Fruit fly (Drosophila melanogaster) ovary, adult (tissue): ENCODE measurements around the gene Npc2f.

Source experiments
- CG17801 ChIP-seq: fragments of 200-800 bp; optimal IDR thresholded peaks from 2 replicates; lab custom pipeline; 2019; ENCODE audit warnings: missing biosample characterization, mild to moderate bottlenecking, missing genetic modification characterization, moderate library complexity; ENCODE audit not compliant: partially characterized antibody

Gene Npc2f

DNA sequence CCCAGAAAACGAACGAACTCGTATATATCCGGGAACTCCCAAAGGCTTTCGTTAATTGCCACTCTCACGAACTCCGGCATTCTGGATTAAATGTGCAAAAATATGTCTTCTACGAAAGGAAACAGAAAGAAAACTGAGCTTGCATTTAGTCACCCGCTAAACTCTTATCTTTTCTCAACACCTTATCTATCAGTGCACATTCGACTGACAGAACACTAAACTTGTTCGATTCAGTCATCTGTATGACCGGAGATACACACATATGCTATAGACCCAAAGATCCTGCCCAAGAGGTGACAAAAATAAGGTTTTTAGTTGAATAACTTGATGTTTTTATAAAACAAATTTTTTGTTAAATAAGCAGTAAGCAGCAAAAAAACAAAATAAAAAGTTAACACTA lies 12.4 kb downstream of the Npc2f start, which contains the start of gene p38c:
TSS of gene p38c (minus strand) at position 101 of the 400 bp plus-strand sequence.
- no peak for TF ChIP-seq CG17801 (GFP tag; lab: Kevin White, UChicago)

DNA sequence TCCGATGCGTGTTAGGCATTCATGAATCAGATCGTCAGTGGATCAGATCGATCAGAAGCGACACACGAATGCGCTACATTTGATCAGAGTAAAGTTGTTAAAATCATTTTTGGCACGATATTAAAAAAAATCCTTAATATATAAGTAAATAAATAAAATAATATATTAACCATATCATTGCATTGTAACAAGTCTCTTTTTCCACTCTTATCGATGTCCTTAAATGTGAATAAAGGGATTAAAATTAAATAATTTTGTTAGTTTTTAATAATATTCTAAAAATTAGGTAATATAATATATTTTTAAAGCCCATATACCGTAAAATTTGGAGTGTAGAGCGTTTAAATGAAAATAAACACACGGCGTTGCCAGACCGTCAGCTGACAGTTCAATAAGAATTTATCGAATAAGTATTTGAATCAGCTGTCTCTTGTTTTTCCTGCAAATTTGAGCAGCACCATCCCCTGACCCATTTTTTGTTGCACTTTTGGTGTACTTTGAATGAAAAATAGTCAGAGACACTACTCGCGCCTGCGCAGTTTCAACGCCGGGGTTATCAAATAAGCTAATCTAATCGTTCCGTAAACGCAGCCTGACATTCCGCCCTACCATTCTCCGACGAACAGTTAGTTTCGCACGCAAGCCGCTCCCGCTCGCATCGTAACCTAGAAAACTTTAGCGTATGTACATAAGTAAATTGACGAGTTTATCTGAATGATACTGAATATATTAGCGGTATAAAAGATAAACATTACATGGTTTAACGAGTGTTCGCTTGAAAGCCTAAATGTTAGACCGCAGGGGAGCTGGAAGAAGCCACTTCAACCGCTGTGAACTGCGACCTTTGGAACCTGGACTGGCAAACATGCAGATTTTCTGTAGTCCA lies 14.5 kb downstream of the Npc2f start, which contains the start of the genes p38a and CG6178:
TSS of gene p38a (minus strand) at position 398 of the 886 bp plus-strand sequence.
TSS of gene CG6178 (plus strand) at position 424 of the 886 bp plus-strand sequence.
- TF ChIP-seq CG17801 (GFP tag; lab: Kevin White, UChicago), result peak; percentile 99

DNA sequence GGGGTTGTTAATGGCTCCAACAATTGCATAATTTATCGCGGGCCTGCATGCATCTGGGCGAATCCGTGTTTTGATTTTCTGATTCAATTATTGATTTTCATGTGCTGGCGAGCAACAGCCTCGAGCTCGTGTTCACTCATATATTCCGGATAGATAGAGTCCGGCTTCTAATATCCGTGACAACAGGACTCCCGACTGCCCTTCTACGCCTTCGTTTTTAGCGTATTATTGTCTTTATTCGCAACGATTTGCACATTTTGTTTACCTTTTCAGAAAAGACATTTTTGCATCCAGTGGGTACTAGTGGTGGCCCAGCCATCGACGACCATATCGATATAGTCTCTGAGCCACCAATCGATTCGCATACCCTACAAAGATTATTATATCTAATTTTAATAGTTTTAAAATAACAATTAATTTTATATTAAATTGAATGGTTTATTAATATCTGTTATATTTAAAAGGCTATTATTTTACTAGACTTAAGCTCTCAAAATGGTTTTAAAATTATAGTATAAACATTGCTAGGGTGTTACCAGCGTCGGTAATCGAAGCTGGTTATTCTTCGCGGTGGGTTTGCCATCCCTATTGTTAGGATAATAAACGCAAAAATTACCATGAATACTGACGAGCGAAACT lies 23.6 kb downstream of the Npc2f start, which contains the start of the genes Myo95E and TBC1d7:
TSS of gene Myo95E (minus strand) at position 326 of the 639 bp plus-strand sequence.
TSS of gene TBC1d7 (plus strand) at position 555 of the 639 bp plus-strand sequence.
- TF ChIP-seq CG17801 (GFP tag; lab: Kevin White, UChicago), result peak; percentile 91

DNA sequence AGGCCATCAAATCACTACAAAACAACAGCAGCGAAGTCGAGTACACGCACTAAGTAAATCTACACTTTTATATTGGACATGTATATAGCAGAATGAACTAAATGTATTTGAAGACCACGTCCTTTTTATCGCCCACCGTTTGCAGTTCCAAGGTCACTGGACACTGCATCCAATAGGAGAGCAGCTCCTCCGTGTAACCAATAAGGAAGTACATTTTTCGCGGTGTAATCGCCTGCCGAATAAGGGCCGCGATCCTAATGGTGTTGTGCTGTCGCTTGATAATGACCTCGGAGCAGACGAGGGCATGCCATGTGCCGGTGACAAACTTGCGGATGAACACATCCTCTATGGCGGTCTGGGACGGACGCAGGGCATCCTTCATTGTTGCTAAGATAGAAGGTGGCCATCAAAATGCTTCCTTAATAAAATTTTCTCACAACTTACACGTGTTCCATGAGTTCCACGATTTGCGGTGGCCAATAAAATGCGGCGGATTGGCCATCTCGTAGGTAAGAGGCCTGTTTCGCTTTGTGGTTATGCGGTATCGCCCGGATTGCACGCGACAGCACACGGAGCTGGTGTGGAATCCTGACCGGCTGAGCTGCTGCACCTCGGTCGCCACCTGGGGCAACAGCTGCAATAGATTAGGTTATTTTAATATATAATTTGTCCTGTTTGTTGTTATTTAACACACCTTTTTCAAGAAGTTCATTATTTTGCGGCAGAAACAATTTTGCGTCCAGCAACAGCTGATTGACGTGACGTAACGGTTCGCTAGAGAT lies 25.3 kb downstream of the Npc2f start, which contains the start of gene mRpS24:
TSS of gene mRpS24 (minus strand) at position 772 of the 782 bp plus-strand sequence.
- no peak for TF ChIP-seq CG17801 (GFP tag; lab: Kevin White, UChicago)

DNA sequence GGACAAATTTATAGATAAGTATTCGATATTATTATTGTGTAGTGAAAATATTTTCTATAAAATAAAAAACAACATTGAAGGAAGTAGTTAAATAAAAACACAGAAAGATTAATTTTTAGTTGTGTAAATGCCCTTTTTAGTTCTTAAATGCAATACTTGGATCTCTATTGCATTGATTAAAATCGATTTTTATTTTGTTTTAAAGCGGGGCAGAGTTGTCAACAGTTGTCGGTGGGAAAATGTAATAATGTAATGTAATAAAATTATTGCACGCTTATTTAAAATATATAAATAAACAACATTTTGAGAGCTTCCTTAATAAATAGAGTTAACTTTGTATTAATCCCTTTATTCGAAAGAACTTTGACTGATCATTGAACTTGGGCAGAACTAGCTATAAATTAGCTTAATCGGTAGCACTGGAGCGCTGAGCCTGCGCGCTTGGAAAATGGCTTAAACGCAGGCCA lies 25.9 kb downstream of the Npc2f start, which contains the start of gene Apc2:
TSS of gene Apc2 (plus strand) at position 411 of the 467 bp plus-strand sequence.
- peak; percentile 50 for TF ChIP-seq CG17801 (GFP tag; lab: Kevin White, UChicago)

DNA sequence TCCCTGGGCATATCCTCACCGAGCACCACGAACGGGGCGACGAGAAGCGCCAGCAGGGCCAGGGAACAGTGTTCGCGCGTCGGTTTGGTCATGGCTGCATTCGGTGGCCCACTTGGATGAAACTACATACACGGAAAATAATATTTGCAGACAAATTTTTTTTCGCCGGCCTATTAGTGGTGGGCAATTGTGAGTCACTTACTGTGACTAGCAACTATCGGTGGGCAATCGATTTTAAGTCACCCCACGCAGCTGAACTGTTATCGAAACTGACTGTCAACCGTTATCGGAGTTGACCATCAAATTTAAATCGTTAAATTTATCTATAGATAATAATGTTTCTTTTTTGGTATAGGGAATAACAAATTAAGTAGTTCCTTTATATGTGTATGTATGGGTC lies 31.7 kb downstream of the Npc2f start, which contains the start of gene CG5510:
TSS of gene CG5510 (minus strand) at position 201 of the 400 bp plus-strand sequence.
- peak; percentile 60 for TF ChIP-seq CG17801 (GFP tag; lab: Kevin White, UChicago)

DNA sequence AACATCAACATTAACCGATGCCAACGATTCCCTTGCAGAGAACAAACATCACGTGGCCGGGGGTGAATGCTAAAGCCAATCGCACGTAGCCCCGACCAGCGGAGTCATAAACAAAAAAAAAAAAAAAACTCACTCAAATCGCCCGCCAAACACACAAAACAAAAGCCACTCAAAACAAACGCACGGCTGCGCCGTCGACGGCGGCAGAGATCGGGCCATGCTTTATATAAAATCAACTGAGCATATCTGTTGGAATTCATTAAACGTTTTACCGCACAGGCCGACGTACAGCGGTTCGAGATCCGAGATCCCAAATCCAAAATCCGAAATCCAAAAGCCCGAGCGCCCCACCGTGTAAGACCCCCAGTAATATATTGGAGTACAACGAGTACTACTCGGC lies 34.7 kb downstream of the Npc2f start, which contains the start of gene CG13606:
TSS of gene CG13606 (plus strand) at position 250 of the 400 bp plus-strand sequence.
- no peak for TF ChIP-seq CG17801 (GFP tag; lab: Kevin White, UChicago)

DNA sequence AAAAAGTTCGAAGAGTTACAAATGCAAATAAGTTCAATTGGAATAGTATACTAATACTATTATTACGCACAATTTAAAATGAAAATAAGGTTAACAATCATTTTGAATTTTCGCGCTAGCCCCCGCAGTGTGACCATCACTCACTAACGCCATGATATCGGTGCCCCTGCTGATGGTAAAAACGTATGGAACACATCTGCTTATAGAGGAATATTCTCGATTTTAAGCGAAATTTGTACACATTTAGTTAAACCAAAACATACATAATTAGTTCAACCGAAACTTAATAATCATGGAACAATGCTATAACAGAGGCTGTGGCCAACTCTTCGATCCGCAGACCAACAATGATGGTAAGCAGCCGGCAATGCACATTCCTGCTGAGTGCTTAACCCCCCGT lies 48.5 kb downstream of the Npc2f start, which contains the start of gene mora:
TSS of gene mora (plus strand) at position 172 of the 400 bp plus-strand sequence.
- no peak for TF ChIP-seq CG17801 (GFP tag; lab: Kevin White, UChicago)

DNA sequence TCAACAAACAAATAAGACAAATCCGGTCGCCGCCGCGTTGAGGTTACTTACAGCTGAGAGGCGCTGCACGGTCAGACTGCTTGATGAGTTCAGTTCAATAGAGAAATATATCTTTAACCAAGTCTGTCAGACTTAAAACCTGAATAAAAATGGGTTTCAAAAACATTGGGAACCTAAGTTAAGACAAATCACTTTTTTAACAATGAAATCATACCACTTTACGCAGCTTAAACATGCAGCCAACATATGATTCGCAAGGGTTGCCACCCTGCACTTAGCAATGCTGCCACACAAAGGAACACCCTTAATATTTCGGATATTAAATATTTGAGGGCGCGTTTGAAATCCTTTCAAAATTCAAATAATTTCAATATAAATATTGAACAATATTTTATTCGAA lies 50.9 kb downstream of the Npc2f start, which contains the start of gene CG5515:
TSS of gene CG5515 (minus strand) at position 278 of the 400 bp plus-strand sequence.
- TF ChIP-seq CG17801 (GFP tag; lab: Kevin White, UChicago), result peak; percentile 92
